Worm (Caenorhabditis elegans) whole organism, late embryonic: ENCODE measurements around the gene snpc-3.1.
"Not testable (repeated sequence)": the region's sequence is repeated elsewhere in the genome, so short reads cannot be mapped to it uniquely, and the experiment has no call there.

Experiments used
- Y22D7AL.16 ChIP-seq: sonication (generic microtip); optimal IDR thresholded peaks from 2 replicates; lab custom pipeline; 2016; ENCODE audit warnings: missing genetic modification characterization, missing compliant biosample characterization
- ahr-1 ChIP-seq: sonication (generic microtip); optimal IDR thresholded peaks from 2 replicates; lab custom pipeline; 2016; ENCODE audit warnings: missing genetic modification characterization, missing compliant biosample characterization
- ama-1 ChIP-seq: fragments of 150-350 bp; optimal IDR thresholded peaks from 2 replicates; lab custom pipeline; 2014
- ceh-2 ChIP-seq: sonication (generic microtip); optimal IDR thresholded peaks from 2 replicates; lab custom pipeline; 2016; ENCODE audit warnings: missing genotype, missing genetic modification characterization, missing compliant biosample characterization
- gmeb-2 ChIP-seq: sonication (generic microtip); optimal IDR thresholded peaks from 2 replicates; lab custom pipeline; 2016; ENCODE audit warnings: missing genetic modification characterization, inconsistent platforms, missing compliant biosample characterization
- hlh-30 ChIP-seq: sonication (generic microtip); optimal IDR thresholded peaks from 2 replicates; lab custom pipeline; 2017; ENCODE audit warnings: antibody characterized with exemption, missing genetic modification characterization, missing compliant biosample characterization; ENCODE audit not compliant: insufficient read depth
- hlh-6 ChIP-seq: sonication (generic microtip); optimal IDR thresholded peaks from 2 replicates; lab custom pipeline; 2016; ENCODE audit warnings: missing genotype, missing genetic modification characterization, missing compliant biosample characterization
- madf-2 ChIP-seq: sonication (generic microtip); optimal IDR thresholded peaks from 2 replicates; lab custom pipeline; 2017; ENCODE audit warnings: missing genetic modification characterization, missing compliant biosample characterization
- mec-3 ChIP-seq: sonication (generic microtip); optimal IDR thresholded peaks from 2 replicates; lab custom pipeline; 2016; ENCODE audit warnings: borderline replicate concordance, missing genetic modification characterization, missing compliant biosample characterization
- odd-2 ChIP-seq: sonication (generic microtip); optimal IDR thresholded peaks from 2 replicates; lab custom pipeline; 2017; ENCODE audit warnings: antibody characterized with exemption, mild to moderate bottlenecking, missing genetic modification characterization, missing compliant biosample characterization
- pha-4 ChIP-seq: fragments of 150-350 bp; optimal IDR thresholded peaks from 2 replicates; lab custom pipeline; 2018; ENCODE audit warnings: missing biosample characterization, missing genetic modification reagents, missing genetic modification characterization
- pqm-1 ChIP-seq: sonication (generic microtip); optimal IDR thresholded peaks from 2 replicates; lab custom pipeline; 2016; ENCODE audit warnings: missing genetic modification characterization, missing compliant biosample characterization
- sox-4 ChIP-seq: sonication (generic microtip); optimal IDR thresholded peaks from 2 replicates; lab custom pipeline; 2017; ENCODE audit warnings: mild to moderate bottlenecking, missing genetic modification characterization, inconsistent platforms, missing compliant biosample characterization
- unc-55 ChIP-seq: sonication (generic microtip); optimal IDR thresholded peaks from 2 replicates; lab custom pipeline; 2017; ENCODE audit warnings: missing biosample characterization, missing genetic modification reagents, missing genetic modification characterization

ce11 chrIV:5455999-5456398, 30.1 kb downstream of the snpc-3.1 start, which contains the start of gene Y4C6A.3:
- TF ChIP-seq gmeb-2 (tag; lab: Kevin White, UChicago); odd-2; pqm-1 (tag; lab: Kevin White, UChicago); Y22D7AL.16; mec-3 (tag; lab: Kevin White, UChicago); ahr-1 (tag; lab: Kevin White, UChicago); sox-4 (tag; lab: Kevin White, UChicago); ama-1 (lab: Kevin White, UChicago); hlh-6 (tag; lab: Kevin White, UChicago); pha-4 (tag; lab: Kevin White, UChicago); madf-2 (tag; lab: Kevin White, UChicago); ceh-2 (tag; lab: Kevin White, UChicago); unc-55; hlh-30: not testable (repeated sequence)
